Fruit fly (Drosophila melanogaster): Measurements from ENCODE around the gene CG13384.

DNA sequence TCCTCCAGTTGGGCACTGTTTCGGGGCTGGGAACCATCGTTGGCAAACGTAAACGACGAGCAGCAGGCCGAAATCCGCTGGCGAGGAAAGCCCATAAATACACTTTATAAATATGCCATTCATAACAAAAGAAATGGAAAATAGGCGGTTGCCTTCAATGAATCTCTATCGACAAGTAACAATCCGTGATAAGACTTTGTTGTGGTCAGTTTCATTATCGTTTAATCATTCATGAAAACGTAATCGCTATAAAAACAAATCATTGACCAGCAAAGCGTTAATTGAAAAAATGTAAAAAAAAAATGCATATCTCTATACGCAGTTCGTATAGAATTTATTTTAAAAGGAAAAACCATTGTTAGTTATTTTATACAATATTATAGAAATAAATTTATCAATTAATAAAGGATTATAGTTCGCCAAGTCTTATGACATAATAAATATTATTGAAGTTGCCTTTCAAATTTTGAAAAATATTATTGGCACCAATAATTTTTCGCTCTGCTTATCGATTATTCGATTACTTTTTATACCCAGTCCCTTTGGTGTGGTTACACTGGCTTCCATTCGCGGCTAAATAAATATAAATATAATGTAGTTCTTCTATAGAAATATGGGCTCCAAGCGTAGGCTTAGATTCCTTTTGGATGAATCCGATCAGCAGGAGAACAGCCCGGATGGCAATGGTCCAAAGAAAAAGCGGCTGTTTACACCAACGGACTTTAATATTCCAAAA lies 15.8 kb downstream of the CG13384 start, which contains the start of gene CG31898:
- TF ChIP-seq CG14655 (GFP tag; optimal IDR thresholded peaks at IDR 0.05) (no peak), CG32121 (GFP tag; IDR thresholded peaks at IDR 0.05) (no peak), CG12605 (GFP tag; IDR thresholded peaks at IDR 0.05) (no peak), CG10348 (GFP tag; IDR thresholded peaks at IDR 0.05) (no peak), CG8301 (tag; optimal IDR thresholded peaks at IDR 0.05) (no peak), Ets98B (GFP tag; IDR thresholded peaks at IDR 0.05) (no peak), CG17806 (tag; optimal IDR thresholded peaks at IDR 0.05) (no peak), rn (GFP tag; IDR thresholded peaks at IDR 0.05) (no peak), Snoo (tag; optimal IDR thresholded peaks at IDR 0.05) (no peak), CG13204 (GFP tag; optimal IDR thresholded peaks at IDR 0.05) (no peak)

Measured in whole organism, pupa.